Fruit fly (Drosophila melanogaster): ENCODE data around the gene twin.
A peak's percentile ranks its signal among the peaks of the same experiment; 100 is the strongest.

twin gene

dm6 chr3R:24169362-24169761, 52.4 kb downstream of the twin start, which contains the start of gene CG5510 (continued):
- TF ChIP-seq CG12659 (GFP tag; optimal IDR thresholded peaks at IDR 0.05): peak; percentile 80
- peak; percentile 49; the same call in 1 of the 2 replicates for TF ChIP-seq Atf6 (GFP tag; IDR thresholded peaks at IDR 0.05)
- no peak for TF ChIP-seq CG14667 (GFP tag; IDR thresholded peaks at IDR 0.05)
- TF ChIP-seq shn (GFP tag; optimal IDR thresholded peaks at IDR 0.05): peak; percentile 67
- peak; percentile 46 to 68 for TF ChIP-seq dpn (GFP tag; optimal IDR thresholded peaks at IDR 0.05)
- TF ChIP-seq CG14014 (GFP tag; IDR thresholded peaks at IDR 0.05): peak; percentile 33; the same call in 1 of the 2 replicates
- TF ChIP-seq Ravus (GFP tag; IDR thresholded peaks at IDR 0.05): no peak
- TF ChIP-seq bbx (GFP tag; IDR thresholded peaks at IDR 0.05; ENCODE audit: partially characterized antibody): peak; percentile 98
- peak; percentile 32 for TF ChIP-seq Dek (tag; optimal IDR thresholded peaks at IDR 0.05)
- no peak for TF ChIP-seq CG7271 (tag; optimal IDR thresholded peaks at IDR 0.05)
- no peak for TF ChIP-seq Hey (tag; optimal IDR thresholded peaks at IDR 0.05)
- TF ChIP-seq pho (GFP tag; optimal IDR thresholded peaks at IDR 0.05): peak; percentile 74
- TF ChIP-seq cato (GFP tag; optimal IDR thresholded peaks at IDR 0.05; ENCODE audit: borderline replicate concordance): no peak
- peak; percentile 26; the same call in 1 of the 2 replicates for TF ChIP-seq CG31224 (GFP tag; IDR thresholded peaks at IDR 0.05)
- peak; percentile 6 for TF ChIP-seq Dip3 (GFP tag; optimal IDR thresholded peaks at IDR 0.05)
- peak; percentile 43 for TF ChIP-seq gfzf (GFP tag; optimal IDR thresholded peaks at IDR 0.05)
- TF ChIP-seq CG13894 (tag; optimal IDR thresholded peaks at IDR 0.05): peak; percentile 62
- peak; percentile 100 for TF ChIP-seq Dref (GFP tag; IDR thresholded peaks at IDR 0.05)
- no peak for TF ChIP-seq fd102C (GFP tag; optimal IDR thresholded peaks at IDR 0.05)
- peak; percentile 58 for TF ChIP-seq Camta (GFP tag; optimal IDR thresholded peaks at IDR 0.05)
- peak; percentile 99 for TF ChIP-seq ato (GFP tag; IDR thresholded peaks at IDR 0.05; ENCODE audit: partially characterized antibody)
- no peak for TF ChIP-seq CG17328 (GFP tag; IDR thresholded peaks at IDR 0.05)
- TF ChIP-seq ab (GFP tag; optimal IDR thresholded peaks at IDR 0.05): peak; percentile 16

- TF ChIP-seq CG17361 (GFP tag; IDR thresholded peaks at IDR 0.05) (peak; percentile 85), CG12769 (tag; optimal IDR thresholded peaks at IDR 0.05) (no peak), CG14965 (GFP tag; optimal IDR thresholded peaks at IDR 0.05; ENCODE audit: borderline replicate concordance) (no peak), fd3F (GFP tag; optimal IDR thresholded peaks at IDR 0.05) (peak; percentile 53), CG31441 (GFP tag; IDR thresholded peaks at IDR 0.05) (peak; percentile 70), pum (GFP tag; optimal IDR thresholded peaks at IDR 0.05) (peak; percentile 21), Lpt (GFP tag; optimal IDR thresholded peaks at IDR 0.05) (no peak), CG18764 (GFP tag; optimal IDR thresholded peaks at IDR 0.05) (peak; percentile 13), CG9727 (GFP tag; optimal IDR thresholded peaks at IDR 0.05) (peak; percentile 74), wor (GFP tag; IDR thresholded peaks at IDR 0.05) (0 out of 2 replicates have a peak, but pooled peaks have one; percentile 12), Usf (GFP tag; optimal IDR thresholded peaks at IDR 0.05) (no peak), al (GFP tag; IDR thresholded peaks at IDR 0.05) (peak; percentile 45), inv (GFP tag; IDR thresholded peaks at IDR 0.05; ENCODE audit: partially characterized antibody) (no peak), CG3995 (GFP tag; optimal IDR thresholded peaks at IDR 0.05) (peak; percentile 60), BtbVII (GFP tag; optimal IDR thresholded peaks at IDR 0.05) (no peak), E2f2 (GFP tag; IDR thresholded peaks at IDR 0.05) (no peak; the same call in 1 of the 2 replicates), sr (GFP tag; IDR thresholded peaks at IDR 0.05) (no peak), Doc3 (GFP tag; IDR thresholded peaks at IDR 0.05; ENCODE audit: partially characterized antibody) (peak; percentile 57), CG15073 (GFP tag; optimal IDR thresholded peaks at IDR 0.05) (no peak), CG1647 (GFP tag; optimal IDR thresholded peaks at IDR 0.05) (no peak), Nf-YB (GFP tag; optimal IDR thresholded peaks at IDR 0.05) (peak; percentile 35), CG17612 (GFP tag; IDR thresholded peaks at IDR 0.05) (0 out of 2 replicates have a peak, but pooled peaks have one; percentile 13), CG9932 (GFP tag; IDR thresholded peaks at IDR 0.05) (peak; percentile 75), shn (GFP tag; optimal IDR thresholded peaks at IDR 0.05) (no peak), CG11093 (GFP tag; IDR thresholded peaks at IDR 0.05) (peak; percentile 37; the same call in 1 of the 3 replicates), crp (GFP tag; optimal IDR thresholded peaks at IDR 0.05) (peak; percentile 12 to 84), CG4282 (GFP tag; optimal IDR thresholded peaks at IDR 0.05) (no peak), gsb (GFP tag; IDR thresholded peaks at IDR 0.05) (no peak), CG17385 (GFP tag; optimal IDR thresholded peaks at IDR 0.05) (peak; percentile 54)
Observed at dm6 chr3R:24163556-24164022, 58.2 kb downstream of the twin start, which contains the start of gene Apc2. Apc2 (plus strand) TSS chr3R:24163966.
